Fruit fly (Drosophila melanogaster): Measurements from ENCODE around the gene dia.

DNA sequence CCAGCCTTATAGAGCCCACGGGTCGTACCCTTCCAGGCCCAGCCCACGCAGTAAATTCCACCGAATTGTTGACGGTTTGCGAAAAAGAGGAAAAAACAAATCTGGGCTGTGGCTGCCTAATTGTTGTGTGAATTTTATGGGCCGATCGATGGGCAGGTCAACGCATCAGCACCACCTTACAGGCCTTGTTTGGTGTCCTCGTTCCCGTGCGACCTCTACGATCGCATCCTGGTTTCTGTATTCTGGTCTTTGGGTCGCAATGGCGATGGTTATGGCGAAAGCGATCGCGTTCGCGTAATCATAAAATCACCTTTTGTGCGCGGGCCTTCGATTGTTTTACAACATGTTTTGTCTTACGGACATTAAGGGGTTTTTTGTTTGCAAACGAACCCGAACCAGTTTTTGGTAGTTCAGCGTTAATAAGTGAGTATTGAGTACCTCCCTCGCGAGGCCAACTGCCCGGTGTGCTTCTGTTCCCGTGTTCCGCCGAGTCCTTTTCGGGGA is 10.7 kb downstream of the dia start:
- TF ChIP-seq usp (GFP tag; optimal IDR thresholded peaks at IDR 0.05) (no peak), psq (optimal IDR thresholded peaks at IDR 0.05) (no peak), EcR (GFP tag; optimal IDR thresholded peaks at IDR 0.05) (no peak), pan (optimal IDR thresholded peaks at IDR 0.05) (no peak), Dll (optimal IDR thresholded peaks at IDR 0.05) (no peak)

Data from whole organism.